Fruit fly (Drosophila melanogaster) whole organism, prepupa: ENCODE data around the gene del.
A peak's percentile ranks its signal among the peaks of the same experiment; 100 is the strongest.

Experiments used
- Blimp-1 ChIP-seq: fragments of 200-800 bp; sonication (Bioruptor generic); optimal IDR thresholded peaks from 3 replicates; lab custom pipeline; 2017; ENCODE audit warnings: missing biosample characterization, missing genetic modification characterization, mild to moderate bottlenecking, moderate library complexity, missing genetic modification reagents
- CG10631 ChIP-seq: fragments of 200-800 bp; sonication (Bioruptor generic); optimal IDR thresholded peaks from 2 replicates; lab custom pipeline; 2016; ENCODE audit warnings: missing biosample characterization, missing genetic modification characterization
- CG11294 ChIP-seq: fragments of 200-800 bp; sonication (Bioruptor generic); IDR thresholded peaks from 2 replicates; pipeline ENCODE4 v1.3.6; 2022; ENCODE audit warnings: missing biosample characterization, missing genetic modification characterization
- CG11762 ChIP-seq: fragments of 200-800 bp; sonication (Bioruptor generic); optimal IDR thresholded peaks from 3 replicates; lab custom pipeline; 2016; ENCODE audit warnings: missing biosample characterization, missing genetic modification characterization; ENCODE audit not compliant: insufficient read depth
- CG11902 ChIP-seq: fragments of 200-800 bp; sonication (Bioruptor generic); optimal IDR thresholded peaks from 3 replicates; lab custom pipeline; 2016; ENCODE audit warnings: missing biosample characterization, missing genetic modification characterization
- CG1621 ChIP-seq: fragments of 200-800 bp; sonication (Bioruptor generic); optimal IDR thresholded peaks from 3 replicates; lab custom pipeline; 2018; ENCODE audit warnings: missing biosample characterization, mild to moderate bottlenecking, missing genetic modification characterization
- CG3032 ChIP-seq: fragments of 200-800 bp; optimal IDR thresholded peaks from 2 replicates; lab custom pipeline; 2019; ENCODE audit warnings: missing biosample characterization, mild to moderate bottlenecking, missing genetic modification characterization, moderate library complexity
- CG31627 ChIP-seq: fragments of 200-800 bp; sonication (Bioruptor generic); optimal IDR thresholded peaks from 3 replicates; lab custom pipeline; 2016; ENCODE audit warnings: missing biosample characterization, missing genetic modification characterization
- CG34406 ChIP-seq: fragments of 200-800 bp; sonication (Bioruptor generic); optimal IDR thresholded peaks from 3 replicates; lab custom pipeline; 2016; ENCODE audit warnings: missing biosample characterization, missing genetic modification characterization
- CG3919 ChIP-seq: fragments of 200-800 bp; sonication (Bioruptor generic); optimal IDR thresholded peaks from 3 replicates; lab custom pipeline; 2016; ENCODE audit warnings: missing biosample characterization, missing genetic modification characterization
- CG6276 ChIP-seq: fragments of 200-800 bp; sonication (Bioruptor generic); optimal IDR thresholded peaks from 2 replicates; lab custom pipeline; 2017; ENCODE audit warnings: missing biosample characterization, mild to moderate bottlenecking, missing genetic modification characterization
- CG6854 ChIP-seq: fragments of 200-800 bp; sonication (Bioruptor generic); optimal IDR thresholded peaks from 2 replicates; lab custom pipeline; 2017; ENCODE audit warnings: missing biosample characterization, mild to moderate bottlenecking, missing genetic modification characterization
- CG8119 ChIP-seq: fragments of 200-800 bp; sonication (Bioruptor generic); IDR thresholded peaks from 3 replicates; pipeline ENCODE4 v1.3.6; 2022; ENCODE audit warnings: missing biosample characterization, missing genetic modification characterization
- CG8319 ChIP-seq: fragments of 200-800 bp; sonication (Bioruptor generic); optimal IDR thresholded peaks from 3 replicates; lab custom pipeline; 2016; ENCODE audit warnings: missing biosample characterization, missing genetic modification characterization
- CG8632 ChIP-seq: fragments of 200-800 bp; sonication (Bioruptor generic); optimal IDR thresholded peaks from 3 replicates; lab custom pipeline; 2016; ENCODE audit warnings: missing biosample characterization, missing genetic modification characterization
- Eip75B ChIP-seq: fragments of 200-800 bp; sonication (Bioruptor generic); optimal IDR thresholded peaks from 3 replicates; lab custom pipeline; 2016; ENCODE audit warnings: missing biosample characterization, missing genetic modification characterization
- Eip78C ChIP-seq: fragments of 200-800 bp; sonication (Bioruptor generic); peaks from one replicate; lab custom pipeline; 2016; ENCODE audit warnings: missing biosample characterization, missing genetic modification characterization
- Eip93F ChIP-seq: fragments of 200-800 bp; sonication (Bioruptor generic); optimal IDR thresholded peaks from 2 replicates; lab custom pipeline; 2016; ENCODE audit warnings: missing biosample characterization, mild to moderate bottlenecking, missing genetic modification characterization
- Ets21C ChIP-seq: fragments of 200-800 bp; sonication (Bioruptor generic); optimal IDR thresholded peaks from 3 replicates; lab custom pipeline; 2016; ENCODE audit warnings: missing biosample characterization, missing genetic modification characterization
- Ets96B ChIP-seq: fragments of 200-800 bp; optimal IDR thresholded peaks from 2 replicates; lab custom pipeline; 2019; ENCODE audit warnings: missing biosample characterization, mild to moderate bottlenecking, missing genetic modification characterization, moderate library complexity
- Hr38 ChIP-seq: sonication (Bioruptor generic); optimal IDR thresholded peaks from 2 replicates; lab custom pipeline; 2016; ENCODE audit warnings: missing biosample characterization, missing genetic modification characterization
- Lpt ChIP-seq: fragments of 200-800 bp; sonication (Bioruptor generic); optimal IDR thresholded peaks from 3 replicates; lab custom pipeline; 2016; ENCODE audit warnings: missing biosample characterization, missing genetic modification characterization
- OdsH ChIP-seq: fragments of 200-800 bp; sonication (Bioruptor generic); optimal IDR thresholded peaks from 3 replicates; lab custom pipeline; 2016; ENCODE audit warnings: missing biosample characterization, missing genetic modification characterization
- Smox ChIP-seq: fragments of 200-800 bp; sonication (Bioruptor generic); optimal IDR thresholded peaks from 3 replicates; lab custom pipeline; 2016; ENCODE audit warnings: missing biosample characterization, missing genetic modification characterization
- Sox14 ChIP-seq: fragments of 200-800 bp; sonication (Bioruptor generic); optimal IDR thresholded peaks from 3 replicates; lab custom pipeline; 2016; ENCODE audit warnings: missing biosample characterization, missing genetic modification characterization
- Sox15 ChIP-seq: fragments of 200-800 bp; sonication (Bioruptor generic); optimal IDR thresholded peaks from 3 replicates; lab custom pipeline; 2016; ENCODE audit warnings: missing biosample characterization, missing genetic modification characterization
- achi ChIP-seq: fragments of 200-800 bp; sonication (Bioruptor generic); optimal IDR thresholded peaks from 3 replicates; lab custom pipeline; 2016; ENCODE audit warnings: missing biosample characterization, missing genetic modification characterization
- acj6 ChIP-seq: fragments of 200-800 bp; sonication (Bioruptor generic); optimal IDR thresholded peaks from 3 replicates; lab custom pipeline; 2016; ENCODE audit warnings: missing biosample characterization, missing genetic modification characterization
- cyc ChIP-seq: fragments of 200-800 bp; sonication (Bioruptor generic); optimal IDR thresholded peaks from 3 replicates; lab custom pipeline; 2016; ENCODE audit warnings: missing biosample characterization, missing genetic modification characterization
- eg ChIP-seq: fragments of 200-800 bp; sonication (Bioruptor generic); IDR thresholded peaks from 3 replicates; pipeline ENCODE4 v1.3.6; 2022; ENCODE audit warnings: missing biosample characterization, missing genetic modification characterization
- esn ChIP-seq: fragments of 200-800 bp; sonication (Bioruptor generic); optimal IDR thresholded peaks from 2 replicates; lab custom pipeline; 2016; ENCODE audit warnings: missing biosample characterization, mild to moderate bottlenecking, missing genetic modification characterization, moderate library complexity
- fd59A ChIP-seq: fragments of 200-800 bp; sonication (Bioruptor generic); optimal IDR thresholded peaks from 2 replicates; lab custom pipeline; 2017; ENCODE audit warnings: missing biosample characterization, mild to moderate bottlenecking, missing genetic modification characterization, missing genetic modification reagents
- lz ChIP-seq: fragments of 200-800 bp; sonication (Bioruptor generic); optimal IDR thresholded peaks from 3 replicates; lab custom pipeline; 2016; ENCODE audit warnings: missing biosample characterization, missing genetic modification characterization
- net ChIP-seq: fragments of 200-800 bp; sonication (Bioruptor generic); optimal IDR thresholded peaks from 3 replicates; lab custom pipeline; 2016; ENCODE audit warnings: missing biosample characterization, missing genetic modification characterization
- spab ChIP-seq: fragments of 200-800 bp; sonication (Bioruptor generic); optimal IDR thresholded peaks from 2 replicates; lab custom pipeline; 2017; ENCODE audit warnings: missing biosample characterization, mild to moderate bottlenecking, missing genetic modification characterization, missing genetic modification reagents
- ss ChIP-seq, 2 experiments: fragments of 200-800 bp; sonication (Bioruptor generic); optimal IDR thresholded peaks; 2 replicates in 1 of 2; 3 replicates in 1 of 2; lab custom pipeline; 2017 to 2018; ENCODE audit warnings: mild to moderate bottlenecking in 2 of 2, missing biosample characterization in 2 of 2, missing genetic modification characterization in 2 of 2, moderate library complexity in 1 of 2
- svp ChIP-seq: fragments of 200-800 bp; sonication (Bioruptor generic); peaks from one replicate; lab custom pipeline; 2016; ENCODE audit warnings: missing biosample characterization, missing genetic modification characterization
- vri ChIP-seq: fragments of 200-800 bp; sonication (Bioruptor generic); optimal IDR thresholded peaks from 3 replicates; lab custom pipeline; 2016; ENCODE audit warnings: missing biosample characterization, mild to moderate bottlenecking, missing genetic modification characterization

The del gene

DNA sequence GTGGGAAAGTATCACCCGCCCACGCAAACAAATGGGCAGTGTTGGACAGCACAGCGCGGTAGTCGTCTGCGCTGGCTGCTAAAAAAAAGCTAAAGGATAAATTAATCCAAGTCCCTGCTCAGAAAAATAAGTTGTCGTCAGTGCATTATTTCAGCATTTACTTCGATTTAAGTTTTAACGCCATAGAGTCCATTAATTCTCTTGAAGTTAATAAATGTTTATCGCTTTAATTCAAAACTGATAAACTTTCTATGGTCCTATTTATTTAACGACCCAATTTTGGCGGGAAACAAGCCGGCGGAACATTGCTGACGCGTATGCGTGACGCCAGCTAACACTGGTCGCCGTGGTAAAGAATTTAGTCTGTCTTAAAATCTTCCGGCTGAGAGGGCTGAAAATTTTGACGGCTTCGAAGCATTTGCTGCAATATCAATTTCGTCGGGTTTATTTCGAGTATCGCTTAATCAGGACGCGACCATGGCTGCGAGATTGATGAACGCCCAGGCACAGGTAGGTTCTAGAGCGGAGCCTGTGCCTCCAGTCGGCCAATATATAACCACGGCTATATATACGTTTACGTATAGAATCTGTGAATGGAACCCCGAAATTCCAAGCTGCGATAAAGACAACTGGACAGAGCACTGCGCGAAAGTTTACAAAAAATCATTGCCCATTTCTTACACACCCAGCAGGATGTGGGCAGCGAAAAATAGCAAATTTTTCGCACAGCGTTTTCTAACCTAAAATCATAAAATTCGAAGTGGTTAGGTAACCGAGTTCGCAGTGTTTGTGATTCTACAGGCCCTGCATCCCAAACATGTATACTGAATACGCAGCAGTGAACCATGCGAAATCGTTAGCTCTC lies 20.2 kb upstream of the del start, which contains the start of the genes mAcon1, CG43345 and CG43346 (continued):
- TF ChIP-seq Ets96B (tag; lab: Kevin White, UChicago) (peak; percentile 66), Sox15 (GFP tag; lab: Kevin White, UChicago) (peak; percentile 80), CG10631 (GFP tag; lab: Kevin White, UChicago) (peak; percentile 80), CG8319 (GFP tag; lab: Kevin White, UChicago) (peak; percentile 76), Blimp-1 (GFP tag; lab: Kevin White, UChicago) (no peak), CG8632 (peak; percentile 66), CG6854 (GFP tag; lab: Kevin White, UChicago) (peak; percentile 60), CG11762 (GFP tag; lab: Kevin White, UChicago) (peak; percentile 69), ss (GFP tag; optimal IDR thresholded peaks at IDR 0.05; lab: Kevin White, UChicago) (peak in 1 of 2 experiments; percentile 79), CG3919 (GFP tag; lab: Kevin White, UChicago) (no peak), CG8119 (GFP tag; lab: Robert Waterston, UW) (peak; percentile 65; the same call in 2 of the 3 replicates), Eip93F (GFP tag; lab: Kevin White, UChicago) (no peak), cyc (GFP tag; lab: Kevin White, UChicago) (peak; percentile 87), CG11294 (peak; percentile 16; the same call in 1 of the 2 replicates), Eip78C (peak; percentile 93), CG6276 (no peak), acj6 (GFP tag; lab: Kevin White, UChicago) (peak; percentile 82), OdsH (GFP tag; lab: Kevin White, UChicago) (peak; percentile 84), lz (GFP tag; lab: Kevin White, UChicago) (peak; percentile 90), eg (GFP tag; lab: Robert Waterston, UW) (no peak), net (GFP tag; lab: Kevin White, UChicago) (no peak), Smox (GFP tag; lab: Kevin White, UChicago) (no peak), esn (peak; percentile 89), CG31627 (GFP tag; lab: Kevin White, UChicago) (peak; percentile 94), svp (no peak), spab (GFP tag; lab: Kevin White, UChicago) (no peak), CG34406 (GFP tag; lab: Kevin White, UChicago) (peak; percentile 72), fd59A (GFP tag; lab: Kevin White, UChicago) (peak; percentile 70), Hr38 (no peak), CG11902 (GFP tag; lab: Kevin White, UChicago) (peak; percentile 77), Eip75B (peak; percentile 83)

DNA sequence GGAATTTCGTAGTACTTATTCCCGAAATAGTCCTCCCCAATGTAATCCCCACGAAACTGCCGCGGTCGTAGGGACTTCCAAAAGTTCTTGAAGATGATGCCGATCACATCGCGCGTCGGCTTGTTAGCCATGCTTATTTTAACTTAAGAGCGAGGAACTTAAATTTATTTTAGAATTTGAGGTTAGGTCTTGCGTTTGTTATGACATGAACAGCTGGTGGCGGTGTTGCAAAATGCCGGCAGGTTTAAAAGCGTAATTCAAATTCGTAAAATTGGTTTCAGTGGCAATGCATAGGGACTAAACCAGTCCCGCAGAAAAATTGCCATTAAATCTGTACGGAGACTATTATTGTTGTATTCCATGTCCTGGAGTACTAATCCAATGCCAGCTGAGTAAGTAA lies 18.1 kb upstream of the del start:
- TF ChIP-seq Lpt (GFP tag; lab: Kevin White, UChicago) (no peak), CG3032 (tag; lab: Kevin White, UChicago) (no peak), achi (GFP tag; lab: Kevin White, UChicago) (peak; percentile 57), esn (peak; percentile 30), CG1621 (tag; lab: Kevin White, UChicago) (peak; percentile 4), Ets21C (GFP tag; lab: Kevin White, UChicago) (no peak), cyc (GFP tag; lab: Kevin White, UChicago) (peak; percentile 10), vri (peak; percentile 67), Sox14 (GFP tag; lab: Kevin White, UChicago) (peak; percentile 12)
